Worm (Caenorhabditis elegans) whole organism, L1 larva: Measurements from ENCODE around the gene cdh-5.

Experiments
- fos-1 ChIP-seq: fragments of 150-350 bp; optimal IDR thresholded peaks from 2 replicates; lab custom pipeline; 2014; ENCODE audit warnings: missing biosample characterization, missing genetic modification characterization
- nhr-77 ChIP-seq: fragments of 150-350 bp; optimal IDR thresholded peaks from 2 replicates; lab custom pipeline; 2014; ENCODE audit warnings: missing biosample characterization, missing genetic modification characterization

- no peak for TF ChIP-seq fos-1 (tag; lab: Kevin White, UChicago)
- TF ChIP-seq nhr-77 (tag; lab: Kevin White, UChicago), result no peak
These were observed 8.6 kb downstream of the cdh-5 start, which contains the start of gene F08B4.8 for ce11 chrIV:8677303-8677702.
